Worm (Caenorhabditis elegans) whole organism, late embryonic: Measurements from ENCODE around the gene daf-2.

Experiments
- F13H6.1 ChIP-seq: sonication (generic microtip); optimal IDR thresholded peaks from 2 replicates; lab custom pipeline; 2016; ENCODE audit warnings: missing genetic modification characterization, missing compliant biosample characterization
- K02D7.2 ChIP-seq: sonication (generic microtip); optimal IDR thresholded peaks from 2 replicates; lab custom pipeline; 2017; ENCODE audit warnings: mild to moderate bottlenecking, missing genetic modification characterization, missing compliant biosample characterization
- ceh-18 ChIP-seq: sonication (generic microtip); optimal IDR thresholded peaks from 2 replicates; lab custom pipeline; 2016; ENCODE audit warnings: missing genetic modification characterization, missing compliant biosample characterization
- ceh-19 ChIP-seq: fragments of 200-800 bp; sonication (Bioruptor generic); optimal IDR thresholded peaks from 2 replicates; lab custom pipeline; 2018; ENCODE audit warnings: mild to moderate bottlenecking, missing genetic modification characterization, missing compliant biosample characterization
- ceh-24 ChIP-seq: sonication (generic microtip); optimal IDR thresholded peaks from 2 replicates; lab custom pipeline; 2016; ENCODE audit warnings: mild to moderate bottlenecking, missing genetic modification characterization, missing compliant biosample characterization
- ceh-31 ChIP-seq: sonication (generic microtip); optimal IDR thresholded peaks from 2 replicates; lab custom pipeline; 2016; ENCODE audit warnings: missing genetic modification characterization, missing compliant biosample characterization
- ceh-45 ChIP-seq: fragments of 200-800 bp; sonication (Bioruptor generic); IDR thresholded peaks from 2 replicates; pipeline ENCODE4 v1.3.6; 2022; ENCODE audit warnings: missing genetic modification reagents, missing genetic modification characterization, missing compliant biosample characterization
- ceh-48 ChIP-seq: sonication (generic microtip); optimal IDR thresholded peaks from 2 replicates; lab custom pipeline; 2016; ENCODE audit warnings: missing genetic modification characterization, inconsistent platforms, missing compliant biosample characterization
- ceh-6 ChIP-seq: fragments of 200-800 bp; sonication (Bioruptor generic); optimal IDR thresholded peaks from 2 replicates; lab custom pipeline; 2018; ENCODE audit warnings: mild to moderate bottlenecking, missing genetic modification characterization, missing compliant biosample characterization
- elt-4 ChIP-seq: sonication (generic microtip); optimal IDR thresholded peaks from 2 replicates; lab custom pipeline; 2016; ENCODE audit warnings: missing genetic modification characterization, missing compliant biosample characterization
- eyg-1 ChIP-seq: sonication (generic microtip); optimal IDR thresholded peaks from 2 replicates; lab custom pipeline; 2016; ENCODE audit warnings: missing genotype, missing genetic modification characterization, missing compliant biosample characterization
- fkh-6 ChIP-seq: sonication (generic microtip); optimal IDR thresholded peaks from 2 replicates; lab custom pipeline; 2016; ENCODE audit warnings: missing genetic modification characterization, missing compliant biosample characterization
- hlh-13 ChIP-seq: fragments of 200-800 bp; sonication (Bioruptor generic); optimal IDR thresholded peaks from 2 replicates; lab custom pipeline; 2018; ENCODE audit warnings: mild to moderate bottlenecking, missing genetic modification characterization, missing compliant biosample characterization
- hlh-15 ChIP-seq: sonication (generic microtip); optimal IDR thresholded peaks from 2 replicates; lab custom pipeline; 2016; ENCODE audit warnings: missing genetic modification characterization, missing compliant biosample characterization
- hlh-30 ChIP-seq: sonication (generic microtip); optimal IDR thresholded peaks from 2 replicates; lab custom pipeline; 2017; ENCODE audit warnings: antibody characterized with exemption, missing genetic modification characterization, missing compliant biosample characterization; ENCODE audit not compliant: insufficient read depth
- hlh-6 ChIP-seq: sonication (generic microtip); optimal IDR thresholded peaks from 2 replicates; lab custom pipeline; 2016; ENCODE audit warnings: missing genotype, missing genetic modification characterization, missing compliant biosample characterization
- hlh-8 ChIP-seq: sonication (generic microtip); optimal IDR thresholded peaks from 2 replicates; lab custom pipeline; 2016; ENCODE audit warnings: missing genotype, missing genetic modification characterization, missing compliant biosample characterization
- lin-11 ChIP-seq: fragments of 200-800 bp; sonication (Bioruptor generic); optimal IDR thresholded peaks from 2 replicates; lab custom pipeline; 2018; ENCODE audit warnings: mild to moderate bottlenecking, missing genetic modification characterization, missing compliant biosample characterization
- madf-2 ChIP-seq: sonication (generic microtip); optimal IDR thresholded peaks from 2 replicates; lab custom pipeline; 2017; ENCODE audit warnings: missing genetic modification characterization, missing compliant biosample characterization
- nfya-1 ChIP-seq: sonication (generic microtip); optimal IDR thresholded peaks from 2 replicates; lab custom pipeline; 2017; ENCODE audit warnings: missing genetic modification characterization, mild to moderate bottlenecking, missing compliant biosample characterization, antibody characterized with exemption, moderate library complexity
- nhr-11 ChIP-seq: fragments of 150-350 bp; optimal IDR thresholded peaks from 2 replicates; lab custom pipeline; 2014; ENCODE audit warnings: missing biosample characterization, missing genetic modification characterization
- odd-2 ChIP-seq: sonication (generic microtip); optimal IDR thresholded peaks from 2 replicates; lab custom pipeline; 2017; ENCODE audit warnings: antibody characterized with exemption, mild to moderate bottlenecking, missing genetic modification characterization, missing compliant biosample characterization
- pag-3 ChIP-seq: sonication (generic microtip); optimal IDR thresholded peaks from 2 replicates; lab custom pipeline; 2016; ENCODE audit warnings: missing compliant biosample characterization, missing genetic modification characterization, borderline replicate concordance
- pat-9 ChIP-seq: fragments of 200-800 bp; sonication (Bioruptor generic); optimal IDR thresholded peaks from 2 replicates; lab custom pipeline; 2018; ENCODE audit warnings: mild to moderate bottlenecking, missing genetic modification characterization, moderate library complexity, missing compliant biosample characterization
- pha-4 ChIP-seq: fragments of 150-350 bp; optimal IDR thresholded peaks from 2 replicates; lab custom pipeline; 2018; ENCODE audit warnings: missing biosample characterization, missing genetic modification reagents, missing genetic modification characterization
- pqm-1 ChIP-seq: sonication (generic microtip); optimal IDR thresholded peaks from 2 replicates; lab custom pipeline; 2016; ENCODE audit warnings: missing genetic modification characterization, missing compliant biosample characterization
- pros-1 ChIP-seq: fragments of 150-350 bp; optimal IDR thresholded peaks from 2 replicates; lab custom pipeline; 2014; ENCODE audit warnings: missing biosample characterization, missing genetic modification reagents, missing genetic modification characterization
- rnt-1 ChIP-seq: sonication (generic microtip); optimal IDR thresholded peaks from 2 replicates; lab custom pipeline; 2016; ENCODE audit warnings: missing genetic modification characterization, missing compliant biosample characterization
- sdc-2 ChIP-seq: sonication (generic microtip); optimal IDR thresholded peaks from 2 replicates; lab custom pipeline; 2016; ENCODE audit warnings: missing genotype, missing genetic modification characterization, missing compliant biosample characterization
- tbx-7 ChIP-seq: sonication (generic microtip); optimal IDR thresholded peaks from 2 replicates; lab custom pipeline; 2016; ENCODE audit warnings: missing genotype, missing genetic modification characterization, missing compliant biosample characterization
- ttx-3 ChIP-seq: sonication (generic microtip); optimal IDR thresholded peaks from 2 replicates; lab custom pipeline; 2016; ENCODE audit warnings: missing genetic modification reagents, missing genetic modification characterization, missing compliant biosample characterization
- unc-3 ChIP-seq, 2 experiments: fragments of 200-800 bp in 1 of 2; sonication (Bioruptor generic) in 1 of 2; sonication (generic microtip) in 1 of 2; conservative IDR thresholded peaks in 1 of 2; optimal IDR thresholded peaks in 1 of 2; 2 replicates each; pipeline versions ENCODE4 v1.3.6 to Lab custom; 2016 to 2022; ENCODE audit warnings: missing compliant biosample characterization in 2 of 2, missing genetic modification characterization in 2 of 2, missing genetic modification reagents in 1 of 2
- unc-86 ChIP-seq: sonication (generic microtip); optimal IDR thresholded peaks from 2 replicates; lab custom pipeline; 2016; ENCODE audit warnings: missing genetic modification characterization, missing compliant biosample characterization

Gene daf-2

ce11 chrIII:3026679-3027078 lies 14.0 kb downstream of the daf-2 start:
- TF ChIP-seq pros-1 (tag; lab: Kevin White, UChicago), result no peak
- TF ChIP-seq F13H6.1 (tag; lab: Kevin White, UChicago), result no peak
- TF ChIP-seq nfya-1 (tag; lab: Kevin White, UChicago), result no peak
- no peak for TF ChIP-seq tbx-7 (tag; lab: Kevin White, UChicago)
- TF ChIP-seq hlh-8 (tag; lab: Kevin White, UChicago), result no peak
- no peak for TF ChIP-seq K02D7.2 (tag; lab: Kevin White, UChicago)
- no peak for TF ChIP-seq pha-4 (tag; lab: Kevin White, UChicago)
- no peak for TF ChIP-seq ceh-18 (tag; lab: Kevin White, UChicago)
- no peak for TF ChIP-seq hlh-13 (GFP tag; lab: Kevin White, UChicago)
- no peak for TF ChIP-seq pag-3 (tag; lab: Kevin White, UChicago)

ce11 chrIII:3020035-3020434 lies 20.6 kb downstream of the daf-2 start:
- TF ChIP-seq nfya-1 (tag; lab: Kevin White, UChicago) (peak; percentile 60), pat-9 (tag; lab: Kevin White, UChicago) (no peak)
- TF ChIP-seq, all 69 proteins: peak for 1

ce11 chrIII:3018822-3019221 lies 21.8 kb downstream of the daf-2 start:
- TF ChIP-seq pha-4 (tag; lab: Kevin White, UChicago) (no peak), unc-86 (tag; lab: Kevin White, UChicago) (no peak), sdc-2 (tag; lab: Kevin White, UChicago) (no peak), nhr-11 (tag; lab: Kevin White, UChicago) (no peak), hlh-6 (tag; lab: Kevin White, UChicago) (no peak), rnt-1 (tag; lab: Kevin White, UChicago) (no peak), hlh-30 (tag; lab: Kevin White, UChicago) (no peak), unc-3 (GFP tag; conservative IDR thresholded peaks at IDR 0.05; lab: Robert Waterston, UW) (no peak), unc-3 (tag; optimal IDR thresholded peaks at IDR 0.05; lab: Kevin White, UChicago) (no peak), ceh-24 (tag; lab: Kevin White, UChicago) (no peak), ceh-31 (tag; lab: Kevin White, UChicago) (no peak), ttx-3 (no peak), ceh-6 (no peak), madf-2 (tag; lab: Kevin White, UChicago) (no peak), lin-11 (tag; lab: Kevin White, UChicago) (no peak)

ce11 chrIII:3011644-3012043 lies 29.0 kb downstream of the daf-2 start:
- TF ChIP-seq ceh-45 (GFP tag; lab: Robert Waterston, UW), result 0 out of 2 replicates have a peak, but pooled peaks have one; percentile 44

- TF ChIP-seq sdc-2 (tag; lab: Kevin White, UChicago) (no peak), ceh-48 (tag; lab: Kevin White, UChicago) (peak; percentile 62)
These were observed 45.4 kb downstream of the daf-2 start for ce11 chrIII:2995288-2995687.

- no peak for TF ChIP-seq fkh-6 (tag; lab: Kevin White, UChicago)
- TF ChIP-seq ceh-48 (tag; lab: Kevin White, UChicago), result peak; percentile 81
- TF ChIP-seq eyg-1, result no peak
These were observed 46.7 kb downstream of the daf-2 start for ce11 chrIII:2993963-2994362.

- TF ChIP-seq pag-3 (tag; lab: Kevin White, UChicago), result no peak
- no peak for TF ChIP-seq ceh-45 (GFP tag; lab: Robert Waterston, UW)
- TF ChIP-seq ceh-6, result no peak
- no peak for TF ChIP-seq elt-4 (tag; lab: Kevin White, UChicago)
- no peak for TF ChIP-seq pqm-1 (tag; lab: Kevin White, UChicago)
- TF ChIP-seq K02D7.2 (tag; lab: Kevin White, UChicago), result no peak
- no peak for TF ChIP-seq ceh-19 (GFP tag; lab: Kevin White, UChicago)
- TF ChIP-seq lin-11 (tag; lab: Kevin White, UChicago), result no peak
- TF ChIP-seq odd-2, result no peak
- TF ChIP-seq hlh-15, result no peak
These were observed 48.4 kb downstream of the daf-2 start for ce11 chrIII:2992234-2992633.
